Fruit fly (Drosophila melanogaster): Measurements from ENCODE around the gene RPA1.

Gene RPA1

DNA sequence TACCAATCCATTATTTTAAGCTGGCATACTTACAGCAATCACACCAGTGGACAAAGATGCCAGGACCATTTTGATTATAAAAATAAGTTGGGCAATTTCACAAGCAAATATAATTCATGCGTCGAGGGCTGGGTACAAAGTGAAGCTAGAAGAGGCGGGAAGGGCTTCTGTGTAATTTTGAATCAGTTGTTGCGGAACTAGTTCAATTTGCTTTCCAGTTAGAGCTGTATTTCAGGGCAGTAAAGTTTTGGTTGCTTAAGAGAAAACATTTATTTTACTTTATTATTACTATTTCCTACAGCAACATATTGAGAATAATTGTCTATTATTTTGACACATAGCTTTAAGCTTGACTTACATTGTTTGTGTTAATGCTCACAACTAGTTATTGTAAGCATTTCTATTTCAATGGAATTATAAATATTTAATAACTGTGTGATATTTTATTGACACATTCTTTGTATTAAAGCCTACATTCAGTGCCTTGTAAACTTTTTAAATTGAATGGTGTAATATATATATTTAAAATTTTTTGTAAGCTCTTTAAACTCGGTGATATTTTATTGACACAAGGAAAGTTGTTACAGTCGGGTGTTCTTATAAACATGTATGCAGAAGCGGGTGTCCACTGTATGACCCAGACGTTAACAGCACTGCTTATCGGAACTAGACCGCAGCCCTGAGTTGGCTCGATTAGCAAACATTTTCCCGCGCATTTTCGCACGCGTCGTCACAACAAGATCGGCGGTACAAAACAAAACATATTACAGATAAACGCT is at the start of gene RPA1, which contains the start of gene Mcm2:
TSS of gene RPA1 (minus strand) at position 150 of the 779 bp plus-strand sequence.
TSS of gene Mcm2 (plus strand) at position 669 of the 779 bp plus-strand sequence.
- TF ChIP-seq pan (optimal IDR thresholded peaks at IDR 0.05) (no peak), usp (GFP tag; optimal IDR thresholded peaks at IDR 0.05) (no peak), CG8478 (optimal IDR thresholded peaks at IDR 0.05) (no peak), EcR (GFP tag; optimal IDR thresholded peaks at IDR 0.05) (no peak)

DNA sequence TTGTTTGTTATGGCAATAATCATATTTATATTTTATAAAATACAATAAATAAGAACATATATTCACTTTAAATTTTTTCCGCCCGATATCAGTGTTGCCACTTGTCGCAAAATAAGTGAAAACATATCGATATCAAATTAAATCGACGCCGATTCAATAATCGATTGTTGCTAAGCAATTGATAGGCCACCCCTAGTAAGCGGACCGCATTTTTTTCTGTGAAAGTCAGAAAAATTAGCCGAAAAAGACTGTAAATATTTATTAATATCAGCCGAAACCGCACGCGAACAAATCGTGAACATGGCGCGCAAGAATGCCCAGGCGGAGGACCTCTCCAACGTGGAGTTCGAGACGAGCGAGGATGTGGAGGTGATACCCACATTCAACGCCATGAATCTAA is 48.8 kb upstream of the RPA1 start, which contains the start of gene CG7483:
TSS of gene CG7483 (plus strand) at position 171 of the 400 bp plus-strand sequence.
- TF ChIP-seq EcR (GFP tag; optimal IDR thresholded peaks at IDR 0.05), result no peak
- TF ChIP-seq psq (optimal IDR thresholded peaks at IDR 0.05), result no peak
- no peak for TF ChIP-seq Dll (optimal IDR thresholded peaks at IDR 0.05)
- no peak for TF ChIP-seq usp (GFP tag; optimal IDR thresholded peaks at IDR 0.05)
- TF ChIP-seq pan (optimal IDR thresholded peaks at IDR 0.05), result no peak
- no peak for TF ChIP-seq CG8478 (optimal IDR thresholded peaks at IDR 0.05)

DNA sequence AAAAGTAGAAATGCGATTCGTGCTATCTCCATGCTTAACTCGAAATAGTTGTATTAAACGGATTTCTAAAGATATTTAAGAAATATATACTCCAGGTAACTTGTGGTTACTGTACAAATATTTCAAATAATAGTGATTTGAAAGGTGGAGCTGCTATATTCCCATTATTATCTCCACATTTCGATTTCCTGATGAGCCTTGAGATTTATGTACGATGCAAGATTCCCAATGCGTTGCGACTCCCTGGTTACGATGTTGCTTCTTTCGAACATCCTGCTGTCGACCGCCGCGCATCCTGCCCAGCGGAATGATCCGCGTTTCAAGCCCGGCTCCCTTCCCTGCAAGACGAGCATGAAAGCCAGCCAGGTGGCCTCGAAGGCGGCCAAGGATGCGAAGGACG is 47.8 kb upstream of the RPA1 start, which contains the start of the genes CG11694 and CG11698:
TSS of gene CG11694 (minus strand) at position 101 of the 400 bp plus-strand sequence.
TSS of gene CG11698 (plus strand) at position 152 of the 400 bp plus-strand sequence.
- TF ChIP-seq usp (GFP tag; optimal IDR thresholded peaks at IDR 0.05) (no peak), EcR (GFP tag; optimal IDR thresholded peaks at IDR 0.05) (no peak), psq (optimal IDR thresholded peaks at IDR 0.05) (no peak), Dll (optimal IDR thresholded peaks at IDR 0.05) (no peak), CG8478 (optimal IDR thresholded peaks at IDR 0.05) (no peak), pan (optimal IDR thresholded peaks at IDR 0.05) (no peak)

DNA sequence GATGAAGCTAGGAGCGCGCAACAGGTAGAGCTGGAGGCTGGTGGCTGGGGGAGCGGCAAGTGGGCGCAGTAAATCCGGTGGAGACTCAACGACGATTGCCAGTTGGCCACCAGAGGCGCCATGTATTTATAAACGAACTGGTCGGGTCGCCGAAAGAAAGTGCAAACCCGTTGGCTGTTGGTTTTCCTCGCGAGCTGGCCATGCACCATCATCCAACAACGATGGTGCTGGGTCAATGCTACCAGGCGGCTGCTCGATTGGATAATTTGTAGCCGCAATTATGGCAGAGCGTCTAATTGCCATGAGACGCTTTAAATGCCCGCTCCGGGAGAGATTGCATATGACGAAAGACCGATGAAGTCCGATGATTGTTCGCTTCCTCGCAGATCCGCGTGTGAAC is 46.4 kb upstream of the RPA1 start, which contains the start of gene CG11693:
TSS of gene CG11693 (minus strand) at position 101 of the 400 bp plus-strand sequence.
- TF ChIP-seq Dll (optimal IDR thresholded peaks at IDR 0.05) (no peak), psq (optimal IDR thresholded peaks at IDR 0.05) (no peak), EcR (GFP tag; optimal IDR thresholded peaks at IDR 0.05) (no peak), usp (GFP tag; optimal IDR thresholded peaks at IDR 0.05) (no peak), CG8478 (optimal IDR thresholded peaks at IDR 0.05) (no peak), pan (optimal IDR thresholded peaks at IDR 0.05) (no peak)

DNA sequence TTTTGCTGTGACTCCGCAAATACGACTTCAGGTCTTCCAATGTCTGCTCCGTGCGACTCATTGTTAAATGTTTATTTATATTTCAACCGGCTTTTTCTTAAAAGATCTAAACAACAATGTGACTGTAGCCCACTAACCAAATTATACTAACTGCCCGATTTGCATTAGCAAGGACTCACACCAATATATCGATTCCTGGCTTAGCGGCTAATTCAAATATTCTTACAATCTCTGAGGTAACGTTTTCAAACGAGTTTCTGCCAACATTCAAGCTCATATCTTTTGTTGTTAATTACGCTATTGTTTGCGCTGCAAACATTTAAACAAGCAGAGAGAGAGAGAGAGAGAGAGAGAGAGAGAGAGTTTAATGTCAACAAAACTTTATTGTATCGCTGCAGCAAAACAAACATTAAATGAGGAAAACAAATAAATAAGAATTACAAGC is 44.3 kb upstream of the RPA1 start, which contains the start of gene tex:
TSS of gene tex (minus strand) at position 131 of the 445 bp plus-strand sequence.
- TF ChIP-seq CG8478 (optimal IDR thresholded peaks at IDR 0.05) (no peak), Dll (optimal IDR thresholded peaks at IDR 0.05) (no peak), pan (optimal IDR thresholded peaks at IDR 0.05) (no peak), usp (GFP tag; optimal IDR thresholded peaks at IDR 0.05) (no peak), EcR (GFP tag; optimal IDR thresholded peaks at IDR 0.05) (no peak), psq (optimal IDR thresholded peaks at IDR 0.05) (no peak)

DNA sequence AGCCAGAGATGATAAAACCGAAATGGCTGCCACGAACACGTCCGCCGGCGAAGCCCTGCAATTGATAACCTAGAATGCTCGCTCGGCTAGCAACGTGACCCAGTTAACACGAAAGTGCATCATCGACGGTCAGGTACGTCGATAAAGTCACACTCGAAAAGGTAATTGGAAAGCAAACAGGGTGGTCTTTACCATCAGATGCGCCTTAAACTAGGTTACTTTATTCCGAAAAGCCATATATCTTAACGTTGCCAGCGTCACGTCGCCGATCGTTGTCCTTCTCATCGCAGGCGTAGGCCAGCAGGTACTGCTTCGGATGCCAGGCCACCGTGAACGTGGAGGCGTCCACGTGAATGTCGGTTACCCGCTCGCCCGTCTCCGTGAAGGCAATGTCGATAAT is 43.0 kb upstream of the RPA1 start:
- TF ChIP-seq pan (optimal IDR thresholded peaks at IDR 0.05) (no peak), psq (optimal IDR thresholded peaks at IDR 0.05) (no peak), CG8478 (optimal IDR thresholded peaks at IDR 0.05) (no peak), Dll (optimal IDR thresholded peaks at IDR 0.05) (no peak), EcR (GFP tag; optimal IDR thresholded peaks at IDR 0.05) (no peak), usp (GFP tag; optimal IDR thresholded peaks at IDR 0.05) (no peak)

DNA sequence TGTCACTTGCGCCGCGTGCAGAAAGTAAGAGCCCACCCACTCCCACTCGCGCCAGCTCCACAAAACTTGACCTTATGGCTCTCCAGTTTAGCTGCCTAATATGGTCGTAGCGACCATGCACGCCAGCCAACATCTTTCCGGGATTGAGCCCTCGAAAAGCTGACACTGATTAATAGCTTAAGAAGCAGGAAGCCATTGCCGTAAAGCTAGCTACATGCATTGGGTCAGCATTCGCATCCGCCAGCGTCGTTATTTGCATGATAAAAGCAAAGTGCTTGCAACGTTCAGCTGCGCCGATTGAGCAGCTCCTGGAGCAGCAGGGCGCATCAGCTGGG is 42.6 kb upstream of the RPA1 start:
- no peak for TF ChIP-seq usp (GFP tag; optimal IDR thresholded peaks at IDR 0.05)
- TF ChIP-seq CG8478 (optimal IDR thresholded peaks at IDR 0.05), result no peak

DNA sequence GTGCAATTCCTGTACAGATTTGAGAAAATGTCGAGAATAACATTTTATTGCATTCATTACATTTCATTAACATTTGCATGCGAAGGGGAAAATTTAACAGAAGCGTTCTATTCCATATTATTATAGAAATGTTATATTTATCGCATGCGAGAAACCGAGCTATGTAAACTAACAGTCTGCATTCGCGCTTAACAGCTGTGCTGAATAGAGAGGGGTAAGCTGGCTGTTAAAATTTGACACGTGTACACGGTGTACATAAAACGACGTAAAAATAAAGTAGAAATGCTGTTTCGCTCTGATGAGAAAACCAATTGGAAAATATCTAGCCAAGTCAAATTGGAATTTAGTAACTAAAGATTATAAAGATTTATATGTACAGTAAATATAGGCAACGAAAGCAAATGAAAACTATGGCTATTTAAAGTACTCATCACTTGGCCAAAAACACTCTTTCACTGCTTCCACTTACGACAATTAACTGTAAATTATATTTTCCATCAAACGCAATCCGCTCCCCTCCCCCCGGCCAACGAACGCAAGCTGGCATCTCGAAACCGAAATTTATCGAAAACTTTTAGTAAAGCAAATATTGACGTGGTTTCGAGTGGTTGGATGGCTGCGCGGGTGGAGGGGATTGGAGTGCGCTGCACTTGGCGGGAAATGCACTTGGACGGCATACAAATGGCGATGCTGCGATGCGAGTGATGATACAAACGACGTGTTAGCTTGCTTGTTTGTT is 42.1 kb upstream of the RPA1 start:
- no peak for TF ChIP-seq Dll (optimal IDR thresholded peaks at IDR 0.05)
- no peak for TF ChIP-seq CG8478 (optimal IDR thresholded peaks at IDR 0.05)
- TF ChIP-seq pan (optimal IDR thresholded peaks at IDR 0.05), result no peak
- no peak for TF ChIP-seq usp (GFP tag; optimal IDR thresholded peaks at IDR 0.05)
- no peak for TF ChIP-seq EcR (GFP tag; optimal IDR thresholded peaks at IDR 0.05)
- TF ChIP-seq psq (optimal IDR thresholded peaks at IDR 0.05), result no peak

DNA sequence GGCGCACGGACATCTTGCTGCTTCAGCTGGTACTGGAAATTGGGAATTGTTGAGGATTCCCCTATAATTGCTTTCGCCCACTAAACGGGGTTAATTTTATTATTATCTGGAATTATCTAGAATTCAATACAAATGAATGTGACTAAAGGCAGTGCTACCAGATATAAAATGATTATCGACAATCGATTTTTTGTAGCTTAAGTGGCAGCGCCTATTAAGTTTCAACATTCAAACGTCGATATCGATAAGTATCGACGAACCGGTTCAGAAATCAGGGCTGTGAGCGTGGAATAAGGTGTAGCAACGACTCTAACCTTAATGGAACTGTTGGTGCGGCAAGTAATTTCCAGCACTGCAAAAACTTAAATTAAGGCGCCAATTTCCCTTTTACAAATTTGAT is 40.9 kb upstream of the RPA1 start, which contains the start of gene Sgt1:
TSS of gene Sgt1 (minus strand) at position 165 of the 400 bp plus-strand sequence.
- TF ChIP-seq usp (GFP tag; optimal IDR thresholded peaks at IDR 0.05) (no peak), Dll (optimal IDR thresholded peaks at IDR 0.05) (no peak), CG8478 (optimal IDR thresholded peaks at IDR 0.05) (no peak), EcR (GFP tag; optimal IDR thresholded peaks at IDR 0.05) (no peak), pan (optimal IDR thresholded peaks at IDR 0.05) (no peak), psq (optimal IDR thresholded peaks at IDR 0.05) (no peak)

DNA sequence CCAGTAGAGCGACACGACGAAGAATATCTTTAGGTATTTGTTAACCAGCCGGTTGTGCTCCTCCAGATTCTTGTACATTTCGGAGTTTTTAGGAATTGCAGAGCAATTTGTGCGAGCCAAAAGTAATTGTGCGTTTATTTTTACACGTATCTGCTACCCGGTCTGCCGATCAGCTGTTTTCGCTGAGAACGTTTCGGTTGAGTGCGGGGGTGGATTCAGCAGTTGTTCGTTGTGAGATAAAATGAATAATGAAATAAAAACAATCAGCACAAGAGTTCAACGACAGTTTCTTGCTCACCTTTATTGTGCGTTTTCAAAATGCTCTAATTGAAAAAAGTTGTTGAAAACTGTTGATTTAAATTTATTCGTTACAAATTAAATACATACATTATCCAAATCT is 39.6 kb upstream of the RPA1 start, which contains the start of gene nac:
TSS of gene nac (minus strand) at position 176 of the 400 bp plus-strand sequence.
- no peak for TF ChIP-seq pan (optimal IDR thresholded peaks at IDR 0.05)
- no peak for TF ChIP-seq psq (optimal IDR thresholded peaks at IDR 0.05)
- TF ChIP-seq Dll (optimal IDR thresholded peaks at IDR 0.05), result no peak
- TF ChIP-seq CG8478 (optimal IDR thresholded peaks at IDR 0.05), result no peak
- no peak for TF ChIP-seq EcR (GFP tag; optimal IDR thresholded peaks at IDR 0.05)
- no peak for TF ChIP-seq usp (GFP tag; optimal IDR thresholded peaks at IDR 0.05)

DNA sequence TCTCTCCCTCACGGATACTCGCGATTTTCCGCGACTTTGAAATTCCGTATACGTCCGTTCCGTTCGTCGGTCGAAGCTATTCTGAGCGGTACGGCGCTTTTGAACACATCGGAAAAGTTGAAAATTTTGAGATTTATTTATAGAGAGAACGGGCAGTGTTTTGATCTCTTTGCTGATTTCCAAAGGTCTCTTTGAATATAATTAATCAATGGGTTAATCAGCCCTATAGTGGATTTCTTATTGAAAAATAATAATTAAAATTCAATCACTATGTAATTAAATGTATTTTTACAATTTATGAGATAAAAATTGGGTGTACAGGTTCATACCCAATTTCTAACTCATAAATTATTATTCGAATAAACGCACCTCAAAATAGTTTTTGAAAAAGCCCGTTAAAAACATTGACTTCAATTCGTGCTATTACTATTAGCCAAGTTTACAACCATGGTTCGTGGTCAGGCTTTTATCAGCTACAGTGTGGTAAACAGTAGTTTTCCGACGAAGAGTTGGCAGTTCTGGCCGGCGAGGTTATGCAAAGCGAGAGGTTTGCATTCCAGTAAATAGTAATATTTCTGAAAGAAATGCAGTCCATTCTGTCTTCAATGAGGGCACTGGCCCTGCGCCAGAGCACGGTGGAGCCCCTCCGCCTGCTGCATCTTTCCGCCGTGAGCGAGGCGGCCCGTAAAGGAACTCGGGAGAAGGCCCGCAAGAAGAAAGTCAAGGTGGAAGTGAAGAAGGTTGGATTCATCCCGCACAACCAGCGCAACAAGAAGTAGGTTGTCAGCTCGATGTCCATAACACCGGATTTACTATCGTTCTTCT is 36.9 kb upstream of the RPA1 start, which contains the start of the genes CG9626 and mRpL1:
TSS of gene CG9626 (minus strand) at position 51 of the 825 bp plus-strand sequence.
TSS of gene mRpL1 (plus strand) at position 513 of the 825 bp plus-strand sequence.
- no peak for TF ChIP-seq EcR (GFP tag; optimal IDR thresholded peaks at IDR 0.05)
